Fruit fly (Drosophila melanogaster) whole organism, embryonic: Measurements from ENCODE around the gene ND-PDSW.

Source experiments
- Awh ChIP-seq: fragments of 200-800 bp; sonication (Bioruptor generic); IDR thresholded peaks from 2 replicates; pipeline ENCODE4, ENCODE4 v1.3.6; 2022; ENCODE audit warnings: missing biosample characterization, missing genetic modification characterization
- CG12104 ChIP-seq: fragments of 200-800 bp; sonication (Bioruptor generic); optimal IDR thresholded peaks from 3 replicates; lab custom pipeline; 2016; ENCODE audit warnings: missing biosample characterization, missing genetic modification characterization
- CG7987 ChIP-seq: fragments of 200-800 bp; sonication (Bioruptor generic); optimal IDR thresholded peaks from 2 replicates; lab custom pipeline; 2018; ENCODE audit warnings: missing biosample characterization, mild to moderate bottlenecking, missing genetic modification characterization, moderate library complexity
- CG8359 ChIP-seq: fragments of 200-800 bp; sonication (Bioruptor generic); optimal IDR thresholded peaks from 2 replicates; lab custom pipeline; 2017; ENCODE audit warnings: missing biosample characterization, mild to moderate bottlenecking, missing genetic modification characterization, borderline replicate concordance
- CG8765 ChIP-seq: fragments of 200-800 bp; sonication (Bioruptor generic); IDR thresholded peaks from 2 replicates; pipeline ENCODE4 v1.3.6; 2022; ENCODE audit warnings: missing biosample characterization, missing genetic modification characterization
- Hsf ChIP-seq: fragments of 200-800 bp; sonication (Bioruptor generic); optimal IDR thresholded peaks from 3 replicates; lab custom pipeline; 2016; ENCODE audit warnings: missing biosample characterization, missing genetic modification characterization
- Max ChIP-seq: fragments of 200-800 bp; sonication (Bioruptor generic); optimal IDR thresholded peaks from 2 replicates; lab custom pipeline; 2016; ENCODE audit warnings: missing biosample characterization, mild to moderate bottlenecking, missing genetic modification characterization
- Xbp1 ChIP-seq: fragments of 200-800 bp; sonication (Bioruptor generic); optimal IDR thresholded peaks from 3 replicates; lab custom pipeline; 2016; ENCODE audit warnings: missing biosample characterization, mild to moderate bottlenecking, missing genetic modification characterization
- bbx ChIP-seq: fragments of 200-800 bp; sonication (Bioruptor generic); IDR thresholded peaks from 2 replicates; pipeline ENCODE4 v1.3.6; 2022; ENCODE audit warnings: missing biosample characterization, missing genetic modification characterization; ENCODE audit not compliant: partially characterized antibody
- bsh ChIP-seq, 2 experiments: fragments of 200-800 bp; sonication (Bioruptor generic); optimal IDR thresholded peaks; 2 replicates each; lab custom pipeline; 2017 to 2018; ENCODE audit warnings: mild to moderate bottlenecking in 2 of 2, missing biosample characterization in 2 of 2, missing genetic modification characterization in 2 of 2, moderate library complexity in 1 of 2
- gcm ChIP-seq: fragments of 200-800 bp; sonication (Bioruptor generic); optimal IDR thresholded peaks from 2 replicates; lab custom pipeline; 2019; ENCODE audit warnings: missing biosample characterization, mild to moderate bottlenecking, missing genetic modification characterization, moderate library complexity
- rib ChIP-seq: fragments of 200-800 bp; sonication (Bioruptor generic); IDR thresholded peaks from 2 replicates; pipeline ENCODE4 v1.3.6; 2022; ENCODE audit warnings: missing biosample characterization, missing genetic modification characterization
- sima ChIP-seq: fragments of 200-800 bp; sonication (Bioruptor generic); optimal IDR thresholded peaks from 2 replicates; lab custom pipeline; 2016; ENCODE audit warnings: missing biosample characterization, missing genetic modification characterization

- TF ChIP-seq Hsf (GFP tag; lab: Kevin White, UChicago) = no peak
- no peak for TF ChIP-seq Xbp1 (GFP tag; lab: Kevin White, UChicago)
- no peak for TF ChIP-seq sima (GFP tag; lab: Kevin White, UChicago)
- TF ChIP-seq gcm (GFP tag; lab: Kevin White, UChicago) = no peak
- no peak for TF ChIP-seq bsh (GFP tag; optimal IDR thresholded peaks at IDR 0.05; lab: Kevin White, UChicago)
- TF ChIP-seq CG8359 (GFP tag; lab: Kevin White, UChicago) = no peak
- no peak for TF ChIP-seq Max (GFP tag; lab: Kevin White, UChicago)
- TF ChIP-seq CG8765 (GFP tag; lab: Robert Waterston, UW) = no peak
- no peak for TF ChIP-seq rib (GFP tag; lab: Robert Waterston, UW)
- no peak for TF ChIP-seq Awh (GFP tag; lab: Robert Waterston, UW)
- no peak for TF ChIP-seq CG12104
- no peak for TF ChIP-seq CG7987 (GFP tag; lab: Kevin White, UChicago)
- no peak for TF ChIP-seq bbx (GFP tag; lab: Robert Waterston, UW)
Measured at dm6 chr2L:3441158-3441557, 24.8 kb upstream of the ND-PDSW start.
